Fruit fly (Drosophila melanogaster) whole organism, adult: ENCODE measurements around the gene CG18213.

Experiments used
- CG11617 ChIP-seq: fragments of 200-800 bp; sonication (Bioruptor generic); optimal IDR thresholded peaks from 2 replicates; lab custom pipeline; 2017; ENCODE audit warnings: mild to moderate bottlenecking, missing biosample characterization, missing genetic modification reagents, missing genetic modification characterization
- CG12768 ChIP-seq: fragments of 200-800 bp; sonication (Bioruptor generic); optimal IDR thresholded peaks from 2 replicates; lab custom pipeline; 2017; ENCODE audit warnings: missing biosample characterization, missing genetic modification characterization, mild to moderate bottlenecking, moderate library complexity, missing genetic modification reagents
- CG14711 ChIP-seq: fragments of 200-800 bp; sonication (Bioruptor generic); optimal IDR thresholded peaks from 2 replicates; lab custom pipeline; 2018; ENCODE audit warnings: missing biosample characterization, mild to moderate bottlenecking, missing genetic modification characterization, moderate library complexity
- CG1620 ChIP-seq: fragments of 200-800 bp; sonication (Bioruptor generic); optimal IDR thresholded peaks from 2 replicates; lab custom pipeline; 2016; ENCODE audit warnings: missing biosample characterization, missing genetic modification characterization
- CG33017 ChIP-seq: fragments of 200-800 bp; sonication (Bioruptor generic); optimal IDR thresholded peaks from 2 replicates; lab custom pipeline; 2018; ENCODE audit warnings: missing biosample characterization, mild to moderate bottlenecking, missing genetic modification characterization, moderate library complexity
- CG5204 ChIP-seq: fragments of 200-800 bp; sonication (Bioruptor generic); optimal IDR thresholded peaks from 2 replicates; lab custom pipeline; 2016; ENCODE audit warnings: missing biosample characterization, missing genetic modification characterization
- CG7045 ChIP-seq: fragments of 200-800 bp; sonication (Bioruptor generic); optimal IDR thresholded peaks from 2 replicates; lab custom pipeline; 2017; ENCODE audit warnings: missing biosample characterization, mild to moderate bottlenecking, missing genetic modification characterization
- CG7101 ChIP-seq: fragments of 200-800 bp; sonication (Bioruptor generic); optimal IDR thresholded peaks from 2 replicates; lab custom pipeline; 2018; ENCODE audit warnings: missing biosample characterization, mild to moderate bottlenecking, missing genetic modification characterization, moderate library complexity
- Clk ChIP-seq: fragments of 200-800 bp; sonication (Bioruptor generic); optimal IDR thresholded peaks from 2 replicates; lab custom pipeline; 2017; ENCODE audit warnings: missing biosample characterization, missing genetic modification characterization
- Crg-1 ChIP-seq: fragments of 200-800 bp; sonication (Bioruptor generic); optimal IDR thresholded peaks from 2 replicates; lab custom pipeline; 2016; ENCODE audit warnings: missing biosample characterization, missing genetic modification characterization
- Hr96 ChIP-seq: fragments of 200-800 bp; sonication (Bioruptor generic); optimal IDR thresholded peaks from 2 replicates; lab custom pipeline; 2016; ENCODE audit warnings: missing biosample characterization, missing genetic modification characterization
- Mnt ChIP-seq: fragments of 200-800 bp; sonication (Bioruptor generic); optimal IDR thresholded peaks from 2 replicates; lab custom pipeline; 2016; ENCODE audit warnings: missing biosample characterization, mild to moderate bottlenecking, missing genetic modification characterization
- bab1 ChIP-seq: fragments of 200-800 bp; sonication (Bioruptor generic); optimal IDR thresholded peaks from 3 replicates; lab custom pipeline; 2019; ENCODE audit warnings: missing biosample characterization, mild to moderate bottlenecking, missing genetic modification characterization, moderate library complexity
- cic ChIP-seq: fragments of 200-800 bp; sonication (Bioruptor generic); optimal IDR thresholded peaks from 2 replicates; lab custom pipeline; 2017; ENCODE audit warnings: missing biosample characterization, mild to moderate bottlenecking, missing genetic modification characterization, moderate library complexity
- cnc ChIP-seq, 2 experiments: fragments of >200 bp; optimal IDR thresholded peaks; 2 replicates each; lab custom pipeline; 2017
- kay ChIP-seq: fragments of 200-800 bp; sonication (Bioruptor generic); peaks from one replicate; lab custom pipeline; 2016; ENCODE audit warnings: missing biosample characterization, missing genetic modification characterization, borderline replicate concordance
- ovo ChIP-seq: fragments of 200-800 bp; sonication (Bioruptor generic); optimal IDR thresholded peaks from 2 replicates; lab custom pipeline; 2016; ENCODE audit warnings: missing biosample characterization, missing genetic modification characterization
- pad ChIP-seq: fragments of 200-800 bp; sonication (Bioruptor generic); optimal IDR thresholded peaks from 3 replicates; lab custom pipeline; 2017; ENCODE audit warnings: missing biosample characterization, missing genetic modification characterization, mild to moderate bottlenecking, moderate library complexity, missing genetic modification reagents
- tj ChIP-seq: fragments of 200-800 bp; sonication (Bioruptor generic); optimal IDR thresholded peaks from 3 replicates; lab custom pipeline; 2017; ENCODE audit warnings: missing biosample characterization, mild to moderate bottlenecking, missing genetic modification characterization, moderate library complexity
- toe ChIP-seq: fragments of 200-800 bp; sonication (Bioruptor generic); optimal IDR thresholded peaks from 2 replicates; lab custom pipeline; 2016; ENCODE audit warnings: missing biosample characterization, missing genetic modification characterization

CG18213 gene

dm6 chr3R:17052465-17053149, 12.6 kb upstream of the CG18213 start:
- TF ChIP-seq bab1 (GFP tag; lab: Kevin White, UChicago) (no peak), CG14711 (tag; lab: Kevin White, UChicago) (no peak), toe (GFP tag; lab: Kevin White, UChicago) (no peak), Crg-1 (GFP tag; lab: Kevin White, UChicago) (no peak), kay (GFP tag; lab: Kevin White, UChicago) (no peak), Clk (no peak), Hr96 (no peak)

- no peak for TF ChIP-seq CG7045 (GFP tag; lab: Kevin White, UChicago)
- no peak for TF ChIP-seq Hr96
- no peak for TF ChIP-seq CG7101 (tag; lab: Kevin White, UChicago)
- TF ChIP-seq pad (GFP tag; lab: Kevin White, UChicago) = no peak
- no peak for TF ChIP-seq Clk
- TF ChIP-seq CG12768 (GFP tag; lab: Kevin White, UChicago) = no peak
- TF ChIP-seq ovo = no peak
- no peak for TF ChIP-seq cic
- no peak for TF ChIP-seq bab1 (GFP tag; lab: Kevin White, UChicago)
- no peak for TF ChIP-seq CG33017 (tag; lab: Kevin White, UChicago)
- TF ChIP-seq CG1620 = no peak
- TF ChIP-seq Crg-1 (GFP tag; lab: Kevin White, UChicago) = no peak
- TF ChIP-seq tj (GFP tag; lab: Kevin White, UChicago) = no peak
- no peak for TF ChIP-seq CG11617 (GFP tag; lab: Kevin White, UChicago)
- no peak for TF ChIP-seq toe (GFP tag; lab: Kevin White, UChicago)
- TF ChIP-seq CG14711 (tag; lab: Kevin White, UChicago) = no peak
- no peak for TF ChIP-seq Mnt (GFP tag; lab: Kevin White, UChicago)
- no peak for TF ChIP-seq kay (GFP tag; lab: Kevin White, UChicago)
- TF ChIP-seq CG5204 (GFP tag; lab: Kevin White, UChicago) = no peak
- no peak for TF ChIP-seq cnc (optimal IDR thresholded peaks at IDR 0.05; lab: Kevin White, UChicago)
Observed at dm6 chr3R:17048867-17049266, 8.9 kb upstream of the CG18213 start.

- TF ChIP-seq CG33017 (tag; lab: Kevin White, UChicago) = no peak
- no peak for TF ChIP-seq CG7045 (GFP tag; lab: Kevin White, UChicago)
- no peak for TF ChIP-seq Clk
- no peak for TF ChIP-seq tj (GFP tag; lab: Kevin White, UChicago)
- TF ChIP-seq CG12768 (GFP tag; lab: Kevin White, UChicago) = no peak
- no peak for TF ChIP-seq cnc (optimal IDR thresholded peaks at IDR 0.05; lab: Kevin White, UChicago)
- TF ChIP-seq CG7101 (tag; lab: Kevin White, UChicago) = no peak
- TF ChIP-seq Hr96 = no peak
- no peak for TF ChIP-seq ovo
Observed at dm6 chr3R:17043570-17043923, 3.5 kb upstream of the CG18213 start.

dm6 chr3R:17042838-17043569, 3.0 kb upstream of the CG18213 start, which contains the start of the genes bdwf and Patr-1:
bdwf (minus strand) TSS chr3R:17043136.
Patr-1 (plus strand) TSS chr3R:17043564.
- TF ChIP-seq CG5204 (GFP tag; lab: Kevin White, UChicago) = peak; percentile 50
- peak; percentile 95 for TF ChIP-seq tj (GFP tag; lab: Kevin White, UChicago)
- peak; percentile 17 for TF ChIP-seq Mnt (GFP tag; lab: Kevin White, UChicago)
- TF ChIP-seq CG1620 = peak; percentile 41
- TF ChIP-seq Crg-1 (GFP tag; lab: Kevin White, UChicago) = peak; percentile 11
- no peak for TF ChIP-seq Clk
- no peak for TF ChIP-seq ovo
- TF ChIP-seq CG14711 (tag; lab: Kevin White, UChicago) = peak; percentile 2
- TF ChIP-seq pad (GFP tag; lab: Kevin White, UChicago) = peak; percentile 31
- peak; percentile 38 for TF ChIP-seq CG11617 (GFP tag; lab: Kevin White, UChicago)
- TF ChIP-seq bab1 (GFP tag; lab: Kevin White, UChicago) = no peak
- peak; percentile 38 for TF ChIP-seq kay (GFP tag; lab: Kevin White, UChicago)

- TF ChIP-seq Hr96 (no peak), pad (GFP tag; lab: Kevin White, UChicago) (no peak), CG14711 (tag; lab: Kevin White, UChicago) (no peak), cnc (optimal IDR thresholded peaks at IDR 0.05; lab: Kevin White, UChicago) (no peak), CG5204 (GFP tag; lab: Kevin White, UChicago) (no peak), CG1620 (no peak), Mnt (GFP tag; lab: Kevin White, UChicago) (no peak), ovo (no peak), Crg-1 (GFP tag; lab: Kevin White, UChicago) (no peak), cic (no peak), Clk (no peak), CG7101 (tag; lab: Kevin White, UChicago) (no peak), CG7045 (GFP tag; lab: Kevin White, UChicago) (no peak)
Observed at dm6 chr3R:17035945-17036344, 4.1 kb downstream of the CG18213 start, which contains the start of gene CG4009. CG4009 (minus strand) TSS chr3R:17036045.

dm6 chr3R:17031502-17031901, 8.5 kb downstream of the CG18213 start, which contains the start of gene CG31268:
CG31268 (plus strand) TSS chr3R:17031802.
- TF ChIP-seq CG5204 (GFP tag; lab: Kevin White, UChicago) (no peak), CG12768 (GFP tag; lab: Kevin White, UChicago) (no peak), Hr96 (no peak), CG11617 (GFP tag; lab: Kevin White, UChicago) (no peak)
